Fruit fly (Drosophila melanogaster) whole organism: ENCODE measurements around the gene barc.

Experiments
- CG8478 ChIP-seq: fragments of >200 bp; optimal IDR thresholded peaks from 2 replicates; lab custom pipeline; 2018; ENCODE audit warnings: inconsistent platforms
- Dll ChIP-seq: fragments of >200 bp; optimal IDR thresholded peaks from 2 replicates; lab custom pipeline; 2017
- EcR ChIP-seq, 2 experiments: fragments of >200 bp; optimal IDR thresholded peaks; 2 replicates each; lab custom pipeline; 2017; ENCODE audit warnings: missing biosample characterization in 2 of 2, missing genetic modification characterization in 2 of 2, missing genetic modification reagents in 2 of 2
- pan ChIP-seq: fragments of >200 bp; optimal IDR thresholded peaks from 2 replicates; lab custom pipeline; 2017
- psq ChIP-seq: fragments of >200 bp; optimal IDR thresholded peaks from 2 replicates; lab custom pipeline; 2017
- usp ChIP-seq: fragments of >200 bp; optimal IDR thresholded peaks from 2 replicates; lab custom pipeline; 2017; ENCODE audit warnings: missing biosample characterization, missing genetic modification characterization, mixed read lengths

- TF ChIP-seq usp (no peak), psq (no peak), CG8478 (lab: Kevin White, UChicago) (no peak), Dll (lab: Kevin White, UChicago) (no peak), EcR (GFP tag; optimal IDR thresholded peaks at IDR 0.05; lab: Kevin White, UChicago) (no peak), pan (no peak)
Observed at dm6 chr3L:21441216-21441813, 8.4 kb upstream of the barc start, which contains the start of gene CG5664.
